Worm (Caenorhabditis elegans) whole organism, early embryonic: ENCODE results near the gene F28F5.6.

Source experiments
- B0310.2 ChIP-seq: sonication (generic microtip); optimal IDR thresholded peaks from 2 replicates; lab custom pipeline; 2016; ENCODE audit warnings: mild to moderate bottlenecking, missing genetic modification characterization, missing compliant biosample characterization
- F13C5.2 ChIP-seq: sonication (generic microtip); optimal IDR thresholded peaks from 2 replicates; lab custom pipeline; 2017; ENCODE audit warnings: mild to moderate bottlenecking, missing genetic modification characterization, inconsistent platforms, missing compliant biosample characterization
- aly-1 ChIP-seq: sonication (generic microtip); optimal IDR thresholded peaks from 2 replicates; lab custom pipeline; 2016; ENCODE audit warnings: missing genetic modification characterization, missing compliant biosample characterization
- ama-1 ChIP-seq: fragments of 150-350 bp; optimal IDR thresholded peaks from 2 replicates; lab custom pipeline; 2014
- ceh-13 ChIP-seq: fragments of 200-800 bp; sonication (Bioruptor generic); optimal IDR thresholded peaks from 2 replicates; lab custom pipeline; 2018; ENCODE audit warnings: mild to moderate bottlenecking, missing genetic modification characterization, missing compliant biosample characterization
- ceh-36 ChIP-seq: sonication (generic microtip); optimal IDR thresholded peaks from 2 replicates; lab custom pipeline; 2016; ENCODE audit warnings: missing genetic modification characterization, inconsistent platforms, missing compliant biosample characterization
- ets-7 ChIP-seq: sonication (generic microtip); optimal IDR thresholded peaks from 2 replicates; lab custom pipeline; 2016; ENCODE audit warnings: missing genotype, missing genetic modification characterization, missing compliant biosample characterization
- flt-1 ChIP-seq: fragments of 200-800 bp; sonication (Bioruptor generic); IDR thresholded peaks from 2 replicates; pipeline ENCODE4 v1.3.6; 2022; ENCODE audit warnings: missing genetic modification characterization, missing compliant biosample characterization
- hmbx-1 ChIP-seq: sonication (generic microtip); optimal IDR thresholded peaks from 2 replicates; lab custom pipeline; 2016; ENCODE audit warnings: mild to moderate bottlenecking, missing genetic modification characterization, missing compliant biosample characterization
- hmg-4 ChIP-seq: fragments of 200-800 bp; sonication (Bioruptor generic); optimal IDR thresholded peaks from 2 replicates; lab custom pipeline; 2018; ENCODE audit warnings: mild to moderate bottlenecking, missing genetic modification characterization, missing compliant biosample characterization
- hnd-1 ChIP-seq: sonication (generic microtip); optimal IDR thresholded peaks from 2 replicates; lab custom pipeline; 2016; ENCODE audit warnings: missing genetic modification characterization, missing compliant biosample characterization
- pes-1 ChIP-seq: fragments of 200-800 bp; sonication (Bioruptor generic); IDR thresholded peaks from 2 replicates; pipeline ENCODE4 v1.3.6; 2022; ENCODE audit warnings: missing genetic modification reagents, missing genetic modification characterization, missing compliant biosample characterization
- scrt-1 ChIP-seq: fragments of 200-800 bp; sonication (Bioruptor generic); IDR thresholded peaks from 2 replicates; pipeline ENCODE4 v1.3.6; 2022; ENCODE audit warnings: missing genetic modification characterization, missing compliant biosample characterization
- sea-1 ChIP-seq: fragments of 200-800 bp; sonication (Bioruptor generic); conservative IDR thresholded peaks from 2 replicates; pipeline ENCODE4 v1.3.6; 2022; ENCODE audit warnings: missing genetic modification characterization, missing compliant biosample characterization
- tbx-11 ChIP-seq: fragments of 200-800 bp; sonication (Bioruptor generic); IDR thresholded peaks from 2 replicates; pipeline ENCODE4 v1.3.6; 2022; ENCODE audit warnings: missing genetic modification characterization, missing compliant biosample characterization
- tbx-37 ChIP-seq: fragments of 200-800 bp; sonication (Bioruptor generic); conservative IDR thresholded peaks from 2 replicates; pipeline ENCODE4 v1.3.6; 2022; ENCODE audit warnings: missing genetic modification reagents, missing genetic modification characterization, missing compliant biosample characterization
- tra-4 ChIP-seq: sonication (generic microtip); optimal IDR thresholded peaks from 2 replicates; lab custom pipeline; 2017; ENCODE audit warnings: missing genetic modification characterization, missing compliant biosample characterization

F28F5.6 gene

ce11 chrIII:6819322-6819901 is at the start of gene F28F5.6:
F28F5.6 (minus strand) TSS chrIII:6819372.
- TF ChIP-seq tra-4 (tag; lab: Kevin White, UChicago) (no peak), F13C5.2 (no peak), pes-1 (GFP tag; lab: Robert Waterston, UW) (no peak), ceh-13 (no peak), hmg-4 (GFP tag; lab: Kevin White, UChicago) (no peak), ceh-36 (tag; lab: Kevin White, UChicago) (no peak), ets-7 (tag; lab: Kevin White, UChicago) (no peak), flt-1 (GFP tag; lab: Robert Waterston, UW) (no peak), ama-1 (no peak), hmbx-1 (tag; lab: Kevin White, UChicago) (no peak), sea-1 (no peak), aly-1 (tag; lab: Kevin White, UChicago) (no peak), scrt-1 (no peak), tbx-37 (no peak), hnd-1 (tag; lab: Kevin White, UChicago) (no peak), tbx-11 (GFP tag; lab: Robert Waterston, UW) (no peak), B0310.2 (tag; lab: Kevin White, UChicago) (no peak)

- TF ChIP-seq aly-1 (tag; lab: Kevin White, UChicago) = no peak
- TF ChIP-seq tbx-11 (GFP tag; lab: Robert Waterston, UW) = no peak
- no peak for TF ChIP-seq F13C5.2
- TF ChIP-seq ceh-36 (tag; lab: Kevin White, UChicago) = no peak
- TF ChIP-seq ceh-13 = no peak
- no peak for TF ChIP-seq tra-4 (tag; lab: Kevin White, UChicago)
- no peak for TF ChIP-seq ama-1
- no peak for TF ChIP-seq hmbx-1 (tag; lab: Kevin White, UChicago)
- TF ChIP-seq sea-1 = no peak
These were observed 44.7 kb upstream of the F28F5.6 start, which contains the start of gene sma-3 for ce11 chrIII:6863901-6864300. sma-3 (minus strand) TSS chrIII:6863968.

ce11 chrIII:6859482-6859881 is 40.3 kb upstream of the F28F5.6 start, which contains the start of gene clec-158:
clec-158 (minus strand) TSS chrIII:6859582.
- TF ChIP-seq tbx-37 = no peak

ce11 chrIII:6857390-6857848 is 38.2 kb upstream of the F28F5.6 start:
- TF ChIP-seq ama-1 (no peak), pes-1 (GFP tag; lab: Robert Waterston, UW) (no peak), sea-1 (no peak), hnd-1 (tag; lab: Kevin White, UChicago) (no peak), tra-4 (tag; lab: Kevin White, UChicago) (no peak), tbx-11 (GFP tag; lab: Robert Waterston, UW) (no peak), scrt-1 (no peak), B0310.2 (tag; lab: Kevin White, UChicago) (no peak), ets-7 (tag; lab: Kevin White, UChicago) (no peak), ceh-13 (no peak), tbx-37 (no peak), flt-1 (GFP tag; lab: Robert Waterston, UW) (no peak), hmg-4 (GFP tag; lab: Kevin White, UChicago) (no peak), hmbx-1 (tag; lab: Kevin White, UChicago) (no peak), F13C5.2 (no peak), aly-1 (tag; lab: Kevin White, UChicago) (no peak), ceh-36 (tag; lab: Kevin White, UChicago) (no peak)

ce11 chrIII:6856709-6857108 is 37.5 kb upstream of the F28F5.6 start, which contains the start of gene zak-1:
zak-1 (minus strand) TSS chrIII:6856809.
- TF ChIP-seq hmg-4 (GFP tag; lab: Kevin White, UChicago) (no peak), tbx-11 (GFP tag; lab: Robert Waterston, UW) (no peak), ceh-36 (tag; lab: Kevin White, UChicago) (no peak), aly-1 (tag; lab: Kevin White, UChicago) (no peak), flt-1 (GFP tag; lab: Robert Waterston, UW) (no peak), tbx-37 (no peak), F13C5.2 (no peak), hmbx-1 (tag; lab: Kevin White, UChicago) (no peak)

ce11 chrIII:6850255-6850654 is 31.1 kb upstream of the F28F5.6 start, which contains the start of gene srv-1:
srv-1 (plus strand) TSS chrIII:6850385.
- no peak for TF ChIP-seq pes-1 (GFP tag; lab: Robert Waterston, UW)

ce11 chrIII:6848654-6849204 is 29.6 kb upstream of the F28F5.6 start, which contains the start of gene dhhc-5:
dhhc-5 (minus strand) TSS chrIII:6849059.
- TF ChIP-seq hmg-4 (GFP tag; lab: Kevin White, UChicago) (no peak), tbx-37 (no peak), scrt-1 (no peak), F13C5.2 (no peak), B0310.2 (tag; lab: Kevin White, UChicago) (no peak), hmbx-1 (tag; lab: Kevin White, UChicago) (no peak), ama-1 (no peak), sea-1 (no peak), hnd-1 (tag; lab: Kevin White, UChicago) (no peak), tra-4 (tag; lab: Kevin White, UChicago) (no peak), ceh-13 (no peak), aly-1 (tag; lab: Kevin White, UChicago) (no peak), pes-1 (GFP tag; lab: Robert Waterston, UW) (no peak), ceh-36 (tag; lab: Kevin White, UChicago) (no peak), tbx-11 (GFP tag; lab: Robert Waterston, UW) (no peak), flt-1 (GFP tag; lab: Robert Waterston, UW) (no peak), ets-7 (tag; lab: Kevin White, UChicago) (no peak)
